Worm (Caenorhabditis elegans) whole organism, L1 larva: ENCODE data around the gene srm-3.

ENCODE experiments used
- F16B12.6 ChIP-seq: fragments of 150-350 bp; optimal IDR thresholded peaks from 2 replicates; lab custom pipeline; 2014; ENCODE audit warnings: missing biosample characterization, missing genetic modification characterization
- alr-1 ChIP-seq: fragments of 200-800 bp; sonication (Bioruptor generic); optimal IDR thresholded peaks from 2 replicates; lab custom pipeline; 2018; ENCODE audit warnings: borderline replicate concordance, mild to moderate bottlenecking, missing genetic modification characterization, missing compliant biosample characterization
- aly-2 ChIP-seq: fragments of 150-350 bp; optimal IDR thresholded peaks from 2 replicates; lab custom pipeline; 2014; ENCODE audit warnings: missing biosample characterization, missing genetic modification characterization
- ama-1 ChIP-seq: fragments of 150-350 bp; optimal IDR thresholded peaks from 2 replicates; lab custom pipeline; 2014
- blmp-1 ChIP-seq: fragments of 150-350 bp; optimal IDR thresholded peaks from 2 replicates; lab custom pipeline; 2014; ENCODE audit warnings: missing biosample characterization, missing genetic modification characterization
- ceh-8 ChIP-seq: fragments of 200-800 bp; sonication (Bioruptor generic); optimal IDR thresholded peaks from 2 replicates; lab custom pipeline; 2018; ENCODE audit warnings: mild to moderate bottlenecking, missing genetic modification characterization, moderate library complexity, missing compliant biosample characterization
- ceh-90 ChIP-seq: sonication (generic microtip); optimal IDR thresholded peaks from 2 replicates; lab custom pipeline; 2016; ENCODE audit warnings: missing genetic modification characterization, missing compliant biosample characterization
- dpl-1 ChIP-seq, 3 experiments: fragments of 150-350 bp in 2 of 3; sonication (generic microtip) in 1 of 3; optimal IDR thresholded peaks; 2 replicates each; lab custom pipeline; 2014 to 2017; ENCODE audit warnings: missing biosample characterization in 3 of 3, missing genetic modification characterization in 3 of 3, missing genetic modification reagents in 3 of 3
- efl-1 ChIP-seq, 4 experiments: fragments of 150-350 bp; optimal IDR thresholded peaks in 3 of 4; peaks in 1 of 4; 1 replicate in 1 of 4; 2 replicates in 3 of 4; lab custom pipeline; 2014; ENCODE audit warnings: missing biosample characterization in 2 of 4, missing genetic modification characterization in 2 of 4, missing genetic modification reagents in 2 of 4
- efl-3 ChIP-seq: fragments of 200-800 bp; sonication (Bioruptor generic); optimal IDR thresholded peaks from 2 replicates; lab custom pipeline; 2018; ENCODE audit warnings: mild to moderate bottlenecking, missing genetic modification characterization, missing compliant biosample characterization
- egl-27 ChIP-seq, 2 experiments: fragments of 150-350 bp in 1 of 2; sonication (generic microtip); optimal IDR thresholded peaks; 3 replicates each; lab custom pipeline; 2017 to 2018; ENCODE audit warnings: missing biosample characterization in 2 of 2, missing genetic modification characterization in 2 of 2, missing genetic modification reagents in 2 of 2
- elt-2 ChIP-seq: sonication (generic microtip); optimal IDR thresholded peaks from 2 replicates; lab custom pipeline; 2016; ENCODE audit warnings: missing genetic modification characterization, mild to moderate bottlenecking, inconsistent platforms, missing compliant biosample characterization, missing genetic modification reagents
- fkh-8 ChIP-seq: sonication (generic microtip); optimal IDR thresholded peaks from 2 replicates; lab custom pipeline; 2016; ENCODE audit warnings: mild to moderate bottlenecking, missing genetic modification characterization, missing compliant biosample characterization
- irx-1 ChIP-seq: sonication (generic microtip); optimal IDR thresholded peaks from 2 replicates; lab custom pipeline; 2016; ENCODE audit warnings: missing genetic modification characterization, missing compliant biosample characterization
- lin-14 ChIP-seq: fragments of 200-800 bp; sonication (Bioruptor generic); optimal IDR thresholded peaks from 2 replicates; lab custom pipeline; 2018; ENCODE audit warnings: mild to moderate bottlenecking, missing genetic modification characterization, moderate library complexity, missing compliant biosample characterization
- lin-35 ChIP-seq, 2 experiments: fragments of 150-350 bp; optimal IDR thresholded peaks; 2 replicates each; lab custom pipeline; 2014; ENCODE audit warnings: missing biosample characterization in 2 of 2, missing genetic modification characterization in 2 of 2, missing genetic modification reagents in 2 of 2
- lsy-2 ChIP-seq, 2 experiments: fragments of 150-350 bp; optimal IDR thresholded peaks; 2 replicates each; lab custom pipeline; 2014; ENCODE audit warnings: missing biosample characterization in 2 of 2, missing genetic modification characterization in 2 of 2
- mef-2 ChIP-seq: fragments of 150-350 bp; optimal IDR thresholded peaks from 2 replicates; lab custom pipeline; 2014; ENCODE audit warnings: missing biosample characterization, missing genetic modification characterization
- mep-1 ChIP-seq: fragments of 150-350 bp; optimal IDR thresholded peaks from 2 replicates; lab custom pipeline; 2014; ENCODE audit warnings: missing biosample characterization, missing genetic modification characterization
- nhr-12 ChIP-seq: sonication (generic microtip); optimal IDR thresholded peaks from 2 replicates; lab custom pipeline; 2017; ENCODE audit warnings: missing biosample characterization, missing genetic modification characterization
- nhr-20 ChIP-seq: sonication (generic microtip); optimal IDR thresholded peaks from 2 replicates; lab custom pipeline; 2016; ENCODE audit warnings: mild to moderate bottlenecking, missing genetic modification characterization, missing compliant biosample characterization
- nhr-237 ChIP-seq: fragments of 150-350 bp; optimal IDR thresholded peaks from 2 replicates; lab custom pipeline; 2014; ENCODE audit warnings: missing biosample characterization, missing genetic modification characterization
- nhr-47 ChIP-seq: sonication (generic microtip); optimal IDR thresholded peaks from 2 replicates; lab custom pipeline; 2016; ENCODE audit warnings: mild to moderate bottlenecking, missing genetic modification characterization, moderate library complexity, missing compliant biosample characterization
- nhr-71 ChIP-seq: sonication (generic microtip); optimal IDR thresholded peaks from 2 replicates; lab custom pipeline; 2016; ENCODE audit warnings: mild to moderate bottlenecking, missing genetic modification characterization, moderate library complexity, missing compliant biosample characterization
- nhr-77 ChIP-seq: fragments of 150-350 bp; optimal IDR thresholded peaks from 2 replicates; lab custom pipeline; 2014; ENCODE audit warnings: missing biosample characterization, missing genetic modification characterization
- nhr-84 ChIP-seq: sonication (generic microtip); optimal IDR thresholded peaks from 2 replicates; lab custom pipeline; 2017; ENCODE audit warnings: missing biosample characterization, missing genetic modification characterization
- nhr-85 ChIP-seq: sonication (generic microtip); peaks from one replicate; lab custom pipeline; 2016; ENCODE audit warnings: missing genetic modification characterization, inconsistent platforms, missing compliant biosample characterization
- pag-3 ChIP-seq: sonication (generic microtip); optimal IDR thresholded peaks from 2 replicates; lab custom pipeline; 2017; ENCODE audit warnings: missing genetic modification characterization, mild to moderate bottlenecking, missing compliant biosample characterization, antibody characterized with exemption, borderline replicate concordance; ENCODE audit not compliant: insufficient read depth
- pax-3 ChIP-seq: fragments of 200-800 bp; sonication (Bioruptor generic); optimal IDR thresholded peaks from 2 replicates; lab custom pipeline; 2018; ENCODE audit warnings: mild to moderate bottlenecking, missing genetic modification characterization, moderate library complexity, missing compliant biosample characterization
- rnt-1 ChIP-seq: sonication (generic microtip); optimal IDR thresholded peaks from 2 replicates; lab custom pipeline; 2016; ENCODE audit warnings: mild to moderate bottlenecking, missing genetic modification characterization, moderate library complexity, missing compliant biosample characterization
- skn-1 ChIP-seq: fragments of 150-350 bp; optimal IDR thresholded peaks from 2 replicates; lab custom pipeline; 2014; ENCODE audit warnings: missing biosample characterization, missing genetic modification characterization
- snu-23 ChIP-seq: sonication (generic microtip); optimal IDR thresholded peaks from 2 replicates; lab custom pipeline; 2016; ENCODE audit warnings: missing genetic modification characterization, missing compliant biosample characterization
- swsn-7 ChIP-seq: sonication (generic microtip); optimal IDR thresholded peaks from 2 replicates; lab custom pipeline; 2016; ENCODE audit warnings: missing genetic modification characterization, missing compliant biosample characterization
- tbx-2 ChIP-seq: sonication (generic microtip); optimal IDR thresholded peaks from 2 replicates; lab custom pipeline; 2016; ENCODE audit warnings: missing genetic modification characterization, missing compliant biosample characterization
- unc-130 ChIP-seq: fragments of 150-350 bp; optimal IDR thresholded peaks from 2 replicates; lab custom pipeline; 2017; ENCODE audit warnings: missing biosample characterization, missing genetic modification characterization, inconsistent platforms
- unc-86 ChIP-seq: sonication (generic microtip); optimal IDR thresholded peaks from 2 replicates; lab custom pipeline; 2016; ENCODE audit warnings: missing genetic modification characterization, missing compliant biosample characterization
- unc-98 ChIP-seq: fragments of 200-800 bp; sonication (Bioruptor generic); IDR thresholded peaks from 2 replicates; pipeline ENCODE4 v1.3.6; 2022; ENCODE audit warnings: missing genetic modification characterization, missing compliant biosample characterization
- vab-15 ChIP-seq: sonication (generic microtip); optimal IDR thresholded peaks from 2 replicates; lab custom pipeline; 2017; ENCODE audit warnings: missing genotype, mild to moderate bottlenecking, missing genetic modification characterization, missing compliant biosample characterization
- zip-4 ChIP-seq: fragments of 200-800 bp; sonication (Bioruptor generic); optimal IDR thresholded peaks from 2 replicates; lab custom pipeline; 2018; ENCODE audit warnings: mild to moderate bottlenecking, missing genetic modification characterization, moderate library complexity, missing compliant biosample characterization
- ztf-11 ChIP-seq, 2 experiments: sonication (generic microtip); optimal IDR thresholded peaks; 2 replicates each; lab custom pipeline; 2016 to 2017; ENCODE audit warnings: missing genetic modification characterization in 2 of 2, missing biosample characterization in 1 of 2, missing compliant biosample characterization in 1 of 2

The srm-3 gene

DNA sequence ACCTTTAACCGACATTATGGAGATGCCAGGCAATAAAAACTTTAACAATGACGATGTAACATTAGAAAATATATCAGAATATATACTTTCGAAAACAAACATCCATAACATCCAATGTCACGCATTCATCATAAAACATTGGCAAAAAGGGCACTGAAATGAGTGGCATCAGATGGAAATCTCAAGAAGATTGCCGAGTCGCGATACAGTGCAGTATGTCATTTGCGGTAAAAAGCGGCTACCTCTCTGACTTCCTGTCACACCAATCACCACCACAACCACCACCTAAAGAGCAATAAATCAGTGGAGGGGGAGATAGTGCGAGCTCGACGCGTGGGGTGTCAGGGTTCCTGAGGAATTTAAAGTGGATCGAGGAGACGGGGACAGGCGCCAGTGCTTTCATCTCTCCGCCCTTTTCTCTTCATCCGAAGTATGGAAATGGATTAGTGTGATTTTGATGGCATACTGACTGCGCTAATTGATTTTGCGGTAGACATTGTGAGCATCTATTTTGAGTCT, 35.7 kb upstream of the srm-3 start:
- TF ChIP-seq ztf-11 (tag; optimal IDR thresholded peaks at IDR 0.05; lab: Kevin White, UChicago) (no peak), efl-1 (optimal IDR thresholded peaks at IDR 0.05; lab: Kevin White, UChicago) (no peak), efl-1 (GFP tag; optimal IDR thresholded peaks at IDR 0.05 in 1 of 2; lab: Kevin White, UChicago) (peak in 1 of 2 experiments; percentile 49)

DNA sequence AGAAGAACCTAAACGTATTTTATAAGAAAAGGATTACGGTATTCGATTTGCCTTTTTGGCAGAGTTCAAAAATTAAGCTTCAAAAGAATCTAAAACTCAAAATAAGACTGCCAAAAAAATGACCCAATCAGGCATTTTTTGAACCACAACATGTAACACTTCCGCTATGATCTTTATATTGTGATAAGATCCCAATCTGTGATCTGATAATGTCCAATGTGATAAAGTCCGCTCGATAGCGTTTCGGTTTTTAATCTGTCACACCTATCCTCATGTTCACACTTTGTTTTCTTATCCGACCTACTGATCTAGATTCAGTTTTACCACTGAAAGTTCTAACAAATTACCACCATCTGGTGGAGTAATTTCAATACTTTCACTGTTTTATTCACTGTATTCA, 34.7 kb upstream of the srm-3 start:
- TF ChIP-seq nhr-12 (tag; lab: Kevin White, UChicago) (no peak), blmp-1 (tag; lab: Kevin White, UChicago) (peak; percentile 3)

DNA sequence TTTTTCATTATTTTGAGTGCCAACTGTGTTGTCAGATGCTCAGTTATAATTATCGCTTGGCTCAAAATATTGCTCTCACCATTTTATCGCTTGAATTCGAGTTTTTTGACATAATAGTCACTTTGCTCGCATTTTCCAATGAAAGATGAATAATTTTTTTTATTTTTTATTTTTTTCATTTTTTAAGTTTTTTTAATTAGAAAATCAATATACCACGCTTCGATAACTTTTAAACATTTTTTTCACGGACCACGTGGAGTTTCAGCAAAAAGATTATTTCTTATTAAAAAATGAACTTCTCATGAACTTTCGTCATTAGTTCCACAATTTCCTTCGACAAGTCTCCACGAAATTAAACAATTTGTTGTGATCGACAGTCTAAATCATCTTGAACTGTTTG, 34.1 kb upstream of the srm-3 start, which contains the start of gene elt-1:
TSS of gene elt-1 (plus strand) at position 301 of the 400 bp plus-strand sequence.
- TF ChIP-seq efl-3 (GFP tag; lab: Kevin White, UChicago) (no peak), unc-98 (GFP tag; lab: Robert Waterston, UW) (no peak), elt-2 (tag; lab: Kevin White, UChicago) (no peak), lin-14 (GFP tag; lab: Kevin White, UChicago) (no peak), nhr-84 (tag; lab: Kevin White, UChicago) (no peak), swsn-7 (tag; lab: Kevin White, UChicago) (no peak)

DNA sequence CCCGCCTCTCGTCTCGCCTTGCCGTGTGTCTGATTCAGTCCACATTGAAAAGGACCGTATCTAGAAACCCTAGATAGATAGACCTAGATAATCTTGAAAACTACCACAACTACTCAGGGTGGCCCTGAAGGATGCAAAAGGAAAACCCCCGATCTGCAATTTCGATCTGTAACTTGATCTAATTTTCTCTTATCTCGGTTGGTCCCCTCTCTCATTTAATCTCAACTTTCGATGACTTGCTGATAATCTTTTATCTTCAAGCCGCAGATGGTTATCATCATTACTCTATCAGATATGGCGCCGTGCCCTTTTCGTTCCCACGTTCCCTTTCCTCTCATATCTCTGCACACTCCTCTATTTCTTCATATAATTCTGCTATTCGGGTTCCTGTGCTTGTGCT, 33.3 kb upstream of the srm-3 start:
- peak; percentile 69 for TF ChIP-seq lin-14 (GFP tag; lab: Kevin White, UChicago)
- TF ChIP-seq nhr-47, result peak; percentile 16
- TF ChIP-seq ama-1 (lab: Kevin White, UChicago), result no peak
- peak; percentile 70 for TF ChIP-seq rnt-1
- peak; percentile 41 for TF ChIP-seq nhr-20 (tag; lab: Kevin White, UChicago)
- no peak for TF ChIP-seq dpl-1 (GFP tag; optimal IDR thresholded peaks at IDR 0.05; lab: Kevin White, UChicago)
- TF ChIP-seq egl-27 (tag; optimal IDR thresholded peaks at IDR 0.05; lab: Kevin White, UChicago), result peak in 1 of 2 experiments; percentile 17
- peak; percentile 39 for TF ChIP-seq irx-1 (tag; lab: Kevin White, UChicago)
- TF ChIP-seq efl-3 (GFP tag; lab: Kevin White, UChicago), result peak; percentile 76
- no peak for TF ChIP-seq unc-130 (tag; lab: Kevin White, UChicago)
- TF ChIP-seq nhr-77 (tag; lab: Kevin White, UChicago), result no peak
- no peak for TF ChIP-seq tbx-2
- no peak for TF ChIP-seq ceh-90
- peak; percentile 22 for TF ChIP-seq blmp-1 (tag; lab: Kevin White, UChicago)
- no peak for TF ChIP-seq mef-2 (tag; lab: Kevin White, UChicago)
- no peak for TF ChIP-seq skn-1 (tag; lab: Kevin White, UChicago)
- TF ChIP-seq lsy-2 (tag; optimal IDR thresholded peaks at IDR 0.05; lab: Kevin White, UChicago), result peak in 1 of 2 experiments; percentile 28
- peak; percentile 46 for TF ChIP-seq nhr-71 (tag; lab: Kevin White, UChicago)
- TF ChIP-seq F16B12.6, result no peak
- TF ChIP-seq nhr-85 (tag; lab: Kevin White, UChicago), result peak; percentile 97
- TF ChIP-seq, all 84 proteins: peak for 11

DNA sequence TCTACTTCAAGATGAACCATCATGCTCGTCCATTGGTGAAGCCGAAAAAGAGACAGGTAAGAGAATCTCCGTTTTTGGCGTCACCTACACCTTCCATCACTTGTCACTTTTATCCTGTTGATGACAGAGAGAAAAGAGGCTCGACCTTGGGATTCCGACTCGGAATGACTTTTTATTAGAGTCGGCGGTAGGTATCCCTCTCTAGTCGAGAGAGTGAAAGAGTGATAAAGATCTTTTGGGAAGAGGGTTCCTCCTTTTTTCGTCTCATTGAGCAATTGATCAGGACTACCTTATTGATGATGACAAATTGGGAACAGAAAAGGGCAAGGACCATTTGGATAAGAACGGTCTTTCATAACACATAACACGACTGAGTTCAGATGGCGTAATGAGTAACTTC, 31.4 kb upstream of the srm-3 start:
- TF ChIP-seq blmp-1 (tag; lab: Kevin White, UChicago) (peak; percentile 25), lin-14 (GFP tag; lab: Kevin White, UChicago) (peak; percentile 43), nhr-85 (tag; lab: Kevin White, UChicago) (peak; percentile 48), mep-1 (peak; percentile 27), nhr-237 (tag; lab: Kevin White, UChicago) (no peak), rnt-1 (peak; percentile 30)

DNA sequence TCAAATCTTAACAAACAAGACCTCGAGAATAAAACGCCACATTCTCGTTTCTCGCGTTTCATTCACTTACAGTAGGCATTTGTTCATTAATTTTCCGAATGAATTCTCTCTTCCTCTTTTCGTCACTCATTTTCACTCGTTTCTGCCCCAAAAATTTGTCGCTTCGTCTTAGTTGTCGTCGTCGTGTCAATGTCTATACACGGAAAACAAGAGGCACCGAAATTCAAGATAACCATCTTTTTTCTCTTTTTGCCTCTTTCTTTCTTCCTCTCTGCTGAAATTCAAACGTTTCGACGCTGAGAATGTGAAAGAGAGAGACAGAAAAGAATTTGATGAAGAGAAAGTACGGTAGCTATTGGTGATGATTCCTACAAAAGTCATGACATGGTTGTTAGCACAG, 30.8 kb upstream of the srm-3 start:
- TF ChIP-seq aly-2 (tag; lab: Kevin White, UChicago) (no peak), zip-4 (GFP tag; lab: Kevin White, UChicago) (no peak), blmp-1 (tag; lab: Kevin White, UChicago) (peak; percentile 70), lin-14 (GFP tag; lab: Kevin White, UChicago) (peak; percentile 44), nhr-85 (tag; lab: Kevin White, UChicago) (peak; percentile 91), alr-1 (tag; lab: Kevin White, UChicago) (no peak), nhr-20 (tag; lab: Kevin White, UChicago) (peak; percentile 19), snu-23 (peak; percentile 10), rnt-1 (peak; percentile 33), vab-15 (tag; lab: Kevin White, UChicago) (no peak), lsy-2 (tag; optimal IDR thresholded peaks at IDR 0.05; lab: Kevin White, UChicago) (peak in 1 of 2 experiments; percentile 55), lin-35 (GFP tag; optimal IDR thresholded peaks at IDR 0.05; lab: Kevin White, UChicago) (no peak), ceh-8 (no peak), skn-1 (tag; lab: Kevin White, UChicago) (no peak), pax-3 (tag; lab: Kevin White, UChicago) (no peak), irx-1 (tag; lab: Kevin White, UChicago) (no peak), swsn-7 (tag; lab: Kevin White, UChicago) (no peak), unc-86 (tag; lab: Kevin White, UChicago) (no peak), pag-3 (tag; lab: Kevin White, UChicago) (no peak), fkh-8 (no peak), nhr-84 (tag; lab: Kevin White, UChicago) (no peak)
